Fruit fly (Drosophila melanogaster) whole organism, prepupa: ENCODE results near the gene fng.

Source experiments
- Blimp-1 ChIP-seq: fragments of 200-800 bp; sonication (Bioruptor generic); optimal IDR thresholded peaks from 3 replicates; lab custom pipeline; 2017; ENCODE audit warnings: missing biosample characterization, missing genetic modification characterization, mild to moderate bottlenecking, moderate library complexity, missing genetic modification reagents
- CG10669 ChIP-seq: fragments of 200-800 bp; sonication (Bioruptor generic); optimal IDR thresholded peaks from 3 replicates; lab custom pipeline; 2018; ENCODE audit warnings: missing biosample characterization, mild to moderate bottlenecking, missing genetic modification characterization, moderate library complexity
- CG11294 ChIP-seq: fragments of 200-800 bp; sonication (Bioruptor generic); IDR thresholded peaks from 2 replicates; pipeline ENCODE4 v1.3.6; 2022; ENCODE audit warnings: missing biosample characterization, missing genetic modification characterization
- CG11902 ChIP-seq: fragments of 200-800 bp; sonication (Bioruptor generic); optimal IDR thresholded peaks from 3 replicates; lab custom pipeline; 2016; ENCODE audit warnings: missing biosample characterization, missing genetic modification characterization
- CG1621 ChIP-seq: fragments of 200-800 bp; sonication (Bioruptor generic); optimal IDR thresholded peaks from 3 replicates; lab custom pipeline; 2018; ENCODE audit warnings: missing biosample characterization, mild to moderate bottlenecking, missing genetic modification characterization
- CG16779 ChIP-seq: fragments of 200-800 bp; sonication (Bioruptor generic); optimal IDR thresholded peaks from 3 replicates; lab custom pipeline; 2017; ENCODE audit warnings: missing biosample characterization, mild to moderate bottlenecking, missing genetic modification characterization
- CG3032 ChIP-seq: fragments of 200-800 bp; optimal IDR thresholded peaks from 2 replicates; lab custom pipeline; 2019; ENCODE audit warnings: missing biosample characterization, mild to moderate bottlenecking, missing genetic modification characterization, moderate library complexity
- CG31627 ChIP-seq: fragments of 200-800 bp; sonication (Bioruptor generic); optimal IDR thresholded peaks from 3 replicates; lab custom pipeline; 2016; ENCODE audit warnings: missing biosample characterization, missing genetic modification characterization
- CG3919 ChIP-seq: fragments of 200-800 bp; sonication (Bioruptor generic); optimal IDR thresholded peaks from 3 replicates; lab custom pipeline; 2016; ENCODE audit warnings: missing biosample characterization, missing genetic modification characterization
- CG4318 ChIP-seq: fragments of 200-800 bp; sonication (Bioruptor generic); optimal IDR thresholded peaks from 3 replicates; lab custom pipeline; 2017; ENCODE audit warnings: missing biosample characterization, mild to moderate bottlenecking, missing genetic modification characterization
- CG6163 ChIP-seq: fragments of 200-800 bp; sonication (Bioruptor generic); IDR thresholded peaks from 3 replicates; pipeline ENCODE4 v1.3.6; 2022; ENCODE audit warnings: missing biosample characterization, missing genetic modification characterization
- CG6808 ChIP-seq: fragments of 200-800 bp; sonication (Bioruptor generic); optimal IDR thresholded peaks from 3 replicates; lab custom pipeline; 2017; ENCODE audit warnings: missing biosample characterization, missing genetic modification characterization, mild to moderate bottlenecking, moderate library complexity, missing genetic modification reagents
- CG6854 ChIP-seq: fragments of 200-800 bp; sonication (Bioruptor generic); optimal IDR thresholded peaks from 2 replicates; lab custom pipeline; 2017; ENCODE audit warnings: missing biosample characterization, mild to moderate bottlenecking, missing genetic modification characterization
- CG8119 ChIP-seq: fragments of 200-800 bp; sonication (Bioruptor generic); IDR thresholded peaks from 3 replicates; pipeline ENCODE4 v1.3.6; 2022; ENCODE audit warnings: missing biosample characterization, missing genetic modification characterization
- CG9139 ChIP-seq: fragments of 200-800 bp; sonication (Bioruptor generic); optimal IDR thresholded peaks from 3 replicates; lab custom pipeline; 2017; ENCODE audit warnings: missing biosample characterization, mild to moderate bottlenecking, missing genetic modification characterization
- Eip75B ChIP-seq: fragments of 200-800 bp; sonication (Bioruptor generic); optimal IDR thresholded peaks from 3 replicates; lab custom pipeline; 2016; ENCODE audit warnings: missing biosample characterization, missing genetic modification characterization
- Eip78C ChIP-seq: fragments of 200-800 bp; sonication (Bioruptor generic); peaks from one replicate; lab custom pipeline; 2016; ENCODE audit warnings: missing biosample characterization, missing genetic modification characterization
- Ets21C ChIP-seq: fragments of 200-800 bp; sonication (Bioruptor generic); optimal IDR thresholded peaks from 3 replicates; lab custom pipeline; 2016; ENCODE audit warnings: missing biosample characterization, missing genetic modification characterization
- Hr38 ChIP-seq: sonication (Bioruptor generic); optimal IDR thresholded peaks from 2 replicates; lab custom pipeline; 2016; ENCODE audit warnings: missing biosample characterization, missing genetic modification characterization
- Hr39 ChIP-seq: fragments of 200-800 bp; sonication (Bioruptor generic); optimal IDR thresholded peaks from 2 replicates; lab custom pipeline; 2016; ENCODE audit warnings: missing biosample characterization, missing genetic modification characterization
- Hr4 ChIP-seq: fragments of 200-800 bp; sonication (Bioruptor generic); optimal IDR thresholded peaks from 3 replicates; lab custom pipeline; 2016; ENCODE audit warnings: missing biosample characterization, missing genetic modification characterization
- Lpt ChIP-seq: fragments of 200-800 bp; sonication (Bioruptor generic); optimal IDR thresholded peaks from 3 replicates; lab custom pipeline; 2016; ENCODE audit warnings: missing biosample characterization, missing genetic modification characterization
- Met ChIP-seq: fragments of 200-800 bp; sonication (Bioruptor generic); optimal IDR thresholded peaks from 3 replicates; lab custom pipeline; 2016; ENCODE audit warnings: missing biosample characterization, missing genetic modification characterization
- OdsH ChIP-seq: fragments of 200-800 bp; sonication (Bioruptor generic); optimal IDR thresholded peaks from 3 replicates; lab custom pipeline; 2016; ENCODE audit warnings: missing biosample characterization, missing genetic modification characterization
- Smox ChIP-seq: fragments of 200-800 bp; sonication (Bioruptor generic); optimal IDR thresholded peaks from 3 replicates; lab custom pipeline; 2016; ENCODE audit warnings: missing biosample characterization, missing genetic modification characterization
- Sox102F ChIP-seq: fragments of 200-800 bp; sonication (Bioruptor generic); optimal IDR thresholded peaks from 2 replicates; lab custom pipeline; 2016; ENCODE audit warnings: missing biosample characterization, mild to moderate bottlenecking, missing genetic modification characterization
- Sox14 ChIP-seq: fragments of 200-800 bp; sonication (Bioruptor generic); optimal IDR thresholded peaks from 3 replicates; lab custom pipeline; 2016; ENCODE audit warnings: missing biosample characterization, missing genetic modification characterization
- Sox15 ChIP-seq: fragments of 200-800 bp; sonication (Bioruptor generic); optimal IDR thresholded peaks from 3 replicates; lab custom pipeline; 2016; ENCODE audit warnings: missing biosample characterization, missing genetic modification characterization
- cyc ChIP-seq: fragments of 200-800 bp; sonication (Bioruptor generic); optimal IDR thresholded peaks from 3 replicates; lab custom pipeline; 2016; ENCODE audit warnings: missing biosample characterization, missing genetic modification characterization
- dsx ChIP-seq: fragments of 200-800 bp; optimal IDR thresholded peaks from 3 replicates; lab custom pipeline; 2019; ENCODE audit warnings: missing biosample characterization, mild to moderate bottlenecking, missing genetic modification characterization, moderate library complexity; ENCODE audit not compliant: poor library complexity, severe bottlenecking
- eg ChIP-seq: fragments of 200-800 bp; sonication (Bioruptor generic); IDR thresholded peaks from 3 replicates; pipeline ENCODE4 v1.3.6; 2022; ENCODE audit warnings: missing biosample characterization, missing genetic modification characterization
- esn ChIP-seq: fragments of 200-800 bp; sonication (Bioruptor generic); optimal IDR thresholded peaks from 2 replicates; lab custom pipeline; 2016; ENCODE audit warnings: missing biosample characterization, mild to moderate bottlenecking, missing genetic modification characterization, moderate library complexity
- fd59A ChIP-seq: fragments of 200-800 bp; sonication (Bioruptor generic); optimal IDR thresholded peaks from 2 replicates; lab custom pipeline; 2017; ENCODE audit warnings: missing biosample characterization, mild to moderate bottlenecking, missing genetic modification characterization, missing genetic modification reagents
- fd85E ChIP-seq: fragments of 200-800 bp; sonication (Bioruptor generic); optimal IDR thresholded peaks from 3 replicates; lab custom pipeline; 2016; ENCODE audit warnings: missing biosample characterization, missing genetic modification characterization
- lz ChIP-seq: fragments of 200-800 bp; sonication (Bioruptor generic); optimal IDR thresholded peaks from 3 replicates; lab custom pipeline; 2016; ENCODE audit warnings: missing biosample characterization, missing genetic modification characterization
- pdm3 ChIP-seq: fragments of 200-800 bp; sonication (Bioruptor generic); optimal IDR thresholded peaks from 3 replicates; lab custom pipeline; 2016; ENCODE audit warnings: missing biosample characterization, missing genetic modification characterization
- salr ChIP-seq, 2 experiments: fragments of 200-800 bp; sonication (Bioruptor generic); optimal IDR thresholded peaks; 3 replicates each; lab custom pipeline; 2016 to 2018; ENCODE audit warnings: missing biosample characterization in 2 of 2, missing genetic modification characterization in 2 of 2, mild to moderate bottlenecking in 1 of 2
- ss ChIP-seq, 2 experiments: fragments of 200-800 bp; sonication (Bioruptor generic); optimal IDR thresholded peaks; 2 replicates in 1 of 2; 3 replicates in 1 of 2; lab custom pipeline; 2017 to 2018; ENCODE audit warnings: mild to moderate bottlenecking in 2 of 2, missing biosample characterization in 2 of 2, missing genetic modification characterization in 2 of 2, moderate library complexity in 1 of 2
- svp ChIP-seq: fragments of 200-800 bp; sonication (Bioruptor generic); peaks from one replicate; lab custom pipeline; 2016; ENCODE audit warnings: missing biosample characterization, missing genetic modification characterization
- topi ChIP-seq: fragments of 200-800 bp; sonication (Bioruptor generic); optimal IDR thresholded peaks from 3 replicates; lab custom pipeline; 2016; ENCODE audit warnings: missing biosample characterization, missing genetic modification characterization

Gene fng

dm6 chr3L:20918945-20919344 lies 30.4 kb downstream of the fng start (continued):
- TF ChIP-seq ss (GFP tag; optimal IDR thresholded peaks at IDR 0.05; lab: Kevin White, UChicago) = no peak
- TF ChIP-seq CG6163 (GFP tag; lab: Robert Waterston, UW) = 0 out of 3 replicates have a peak, but pooled peaks have one; percentile 40
- no peak for TF ChIP-seq topi (GFP tag; lab: Kevin White, UChicago)
- TF ChIP-seq dsx (GFP tag; lab: Kevin White, UChicago) = peak; percentile 3
- TF ChIP-seq Lpt (GFP tag; lab: Kevin White, UChicago) = no peak
- TF ChIP-seq eg (GFP tag; lab: Robert Waterston, UW) = peak; percentile 30; the same call in 1 of the 3 replicates
- peak; percentile 73 for TF ChIP-seq Hr4 (GFP tag; lab: Kevin White, UChicago)
- peak; percentile 11 for TF ChIP-seq fd59A (GFP tag; lab: Kevin White, UChicago)
- peak; percentile 2 for TF ChIP-seq Sox14 (GFP tag; lab: Kevin White, UChicago)
- no peak for TF ChIP-seq CG11902 (GFP tag; lab: Kevin White, UChicago)
- TF ChIP-seq CG11294 = no peak
- no peak for TF ChIP-seq CG16779 (tag; lab: Kevin White, UChicago)
- no peak for TF ChIP-seq Sox102F (GFP tag; lab: Kevin White, UChicago)
- TF ChIP-seq CG3032 (tag; lab: Kevin White, UChicago) = peak; percentile 5
- TF ChIP-seq Sox15 (GFP tag; lab: Kevin White, UChicago) = no peak
- TF ChIP-seq Eip75B (GFP tag; lab: Kevin White, UChicago) = peak; percentile 23
- TF ChIP-seq CG31627 (GFP tag; lab: Kevin White, UChicago) = no peak
- TF ChIP-seq fd85E = no peak
- peak; percentile 39 for TF ChIP-seq esn (GFP tag; lab: Kevin White, UChicago)
- TF ChIP-seq salr (GFP tag; optimal IDR thresholded peaks at IDR 0.05; lab: Kevin White, UChicago) = no peak
- TF ChIP-seq OdsH = peak; percentile 18
- TF ChIP-seq CG1621 (tag; lab: Kevin White, UChicago) = no peak
- TF ChIP-seq CG9139 (GFP tag; lab: Kevin White, UChicago) = no peak
- no peak for TF ChIP-seq CG10669 (GFP tag; lab: Kevin White, UChicago)
- TF ChIP-seq CG4318 (GFP tag; lab: Kevin White, UChicago) = peak; percentile 64
- TF ChIP-seq lz (GFP tag; lab: Kevin White, UChicago) = peak; percentile 5
- no peak for TF ChIP-seq Hr38 (GFP tag; lab: Kevin White, UChicago)

- TF ChIP-seq Blimp-1 (GFP tag; lab: Kevin White, UChicago) (peak; percentile 37), pdm3 (GFP tag; lab: Kevin White, UChicago) (peak; percentile 10), svp (GFP tag; lab: Kevin White, UChicago) (peak; percentile 65), Ets21C (GFP tag; lab: Kevin White, UChicago) (no peak), Hr4 (GFP tag; lab: Kevin White, UChicago) (no peak), CG11294 (no peak), Lpt (GFP tag; lab: Kevin White, UChicago) (no peak), CG3919 (GFP tag; lab: Kevin White, UChicago) (no peak), CG6808 (GFP tag; lab: Kevin White, UChicago) (peak; percentile 9), dsx (GFP tag; lab: Kevin White, UChicago) (peak; percentile 15), topi (GFP tag; lab: Kevin White, UChicago) (peak; percentile 32), esn (GFP tag; lab: Kevin White, UChicago) (peak; percentile 58), CG11902 (GFP tag; lab: Kevin White, UChicago) (no peak), Hr39 (GFP tag; lab: Kevin White, UChicago) (peak; percentile 24), Eip78C (peak; percentile 83), salr (GFP tag; optimal IDR thresholded peaks at IDR 0.05; lab: Kevin White, UChicago) (no peak), Smox (GFP tag; lab: Kevin White, UChicago) (peak; percentile 13), ss (GFP tag; optimal IDR thresholded peaks at IDR 0.05; lab: Kevin White, UChicago) (peak in 1 of 2 experiments; percentile 5), CG31627 (GFP tag; lab: Kevin White, UChicago) (peak; percentile 39), CG6854 (no peak), lz (GFP tag; lab: Kevin White, UChicago) (peak; percentile 26), cyc (GFP tag; lab: Kevin White, UChicago) (peak; percentile 32), CG10669 (GFP tag; lab: Kevin White, UChicago) (peak; percentile 18), CG8119 (no peak), Met (GFP tag; lab: Kevin White, UChicago) (peak; percentile 45)
These were observed 32.2 kb downstream of the fng start for dm6 chr3L:20917025-20917691.
